Worm (Caenorhabditis elegans): Measurements from ENCODE around the gene Y46D2A.3.
A peak's percentile ranks its signal among the peaks of the same experiment; 100 is the strongest.

The Y46D2A.3 gene

DNA sequence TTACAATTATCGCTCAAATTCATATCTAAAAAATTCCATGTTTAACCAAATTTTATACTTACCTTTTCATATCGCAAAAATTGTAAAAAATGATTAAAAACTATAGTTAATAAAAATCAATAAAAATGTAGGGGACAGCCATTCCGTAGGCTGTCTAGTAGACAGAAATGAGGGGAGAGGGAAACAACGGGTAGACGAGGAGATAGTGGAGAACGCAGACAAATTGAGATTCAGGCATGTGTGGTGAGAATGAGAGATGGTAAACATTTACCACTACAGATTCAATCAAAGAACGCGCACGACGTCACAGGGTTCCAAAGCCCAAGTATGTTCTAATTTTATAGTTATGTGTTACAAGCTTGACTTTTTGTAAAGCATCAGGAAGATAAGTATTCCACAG is 23.4 kb downstream of the Y46D2A.3 start (continued):
- no peak for TF ChIP-seq dpl-1 (GFP tag; optimal IDR thresholded peaks at IDR 0.05)
- no peak for TF ChIP-seq ceh-82 (tag; optimal IDR thresholded peaks at IDR 0.05)
- TF ChIP-seq nhr-84 (tag; optimal IDR thresholded peaks at IDR 0.05): no peak
- no peak for TF ChIP-seq egl-13 (tag; optimal IDR thresholded peaks at IDR 0.05)
- TF ChIP-seq ztf-11 (tag; optimal IDR thresholded peaks at IDR 0.05): no peak
- TF ChIP-seq C16A3.4 (tag; optimal IDR thresholded peaks at IDR 0.05): no peak
- TF ChIP-seq mep-1 (tag; optimal IDR thresholded peaks at IDR 0.05): no peak
- no peak for TF ChIP-seq lin-39 (tag; optimal IDR thresholded peaks at IDR 0.05)
- no peak for TF ChIP-seq nhr-11 (tag; optimal IDR thresholded peaks at IDR 0.05)
- TF ChIP-seq nhr-77 (tag; optimal IDR thresholded peaks at IDR 0.05): no peak
- TF ChIP-seq ceh-88 (GFP tag; IDR thresholded peaks at IDR 0.05): no peak
- no peak for TF ChIP-seq blmp-1 (tag; optimal IDR thresholded peaks at IDR 0.05)
- peak; percentile 33 for TF ChIP-seq snu-23 (GFP tag; optimal IDR thresholded peaks at IDR 0.05)
- TF ChIP-seq hlh-4 (tag; optimal IDR thresholded peaks at IDR 0.05): no peak
- TF ChIP-seq unc-30 (tag; optimal IDR thresholded peaks at IDR 0.05): no peak
- no peak for TF ChIP-seq lir-3 (tag; optimal IDR thresholded peaks at IDR 0.05; ENCODE audit: poor library complexity)
- no peak for TF ChIP-seq ceh-8 (GFP tag; optimal IDR thresholded peaks at IDR 0.05)
- TF ChIP-seq F16B12.6 (tag; optimal IDR thresholded peaks at IDR 0.05): no peak
- no peak for TF ChIP-seq xbp-1 (tag; optimal IDR thresholded peaks at IDR 0.05)
- TF ChIP-seq unc-86 (tag; optimal IDR thresholded peaks at IDR 0.05): no peak
- no peak for TF ChIP-seq fos-1 (tag; optimal IDR thresholded peaks at IDR 0.05)
- no peak for TF ChIP-seq nhr-20 (tag; optimal IDR thresholded peaks at IDR 0.05)
- no peak for TF ChIP-seq C04F5.9 (tag; optimal IDR thresholded peaks at IDR 0.05)
- TF ChIP-seq ces-1 (GFP tag; optimal IDR thresholded peaks at IDR 0.05): no peak
- TF ChIP-seq nhr-90 (tag; optimal IDR thresholded peaks at IDR 0.05; ENCODE audit: poor library complexity): no peak
- no peak for TF ChIP-seq fkh-8 (tag; optimal IDR thresholded peaks at IDR 0.05)
- TF ChIP-seq elt-2 (tag; optimal IDR thresholded peaks at IDR 0.05): no peak
- TF ChIP-seq irx-1 (tag; optimal IDR thresholded peaks at IDR 0.05): no peak
- TF ChIP-seq nhr-12 (tag; optimal IDR thresholded peaks at IDR 0.05): no peak
- TF ChIP-seq skn-1 (tag; optimal IDR thresholded peaks at IDR 0.05): no peak
- peak; percentile 16 for TF ChIP-seq nhr-47 (tag; optimal IDR thresholded peaks at IDR 0.05)
- TF ChIP-seq aly-2 (tag; optimal IDR thresholded peaks at IDR 0.05): no peak
- no peak for TF ChIP-seq mef-2 (tag; optimal IDR thresholded peaks at IDR 0.05)
- peak in 1 of 2 experiments; percentile 23 for TF ChIP-seq lsy-2 (tag; optimal IDR thresholded peaks at IDR 0.05)
- no peak for TF ChIP-seq unc-98 (GFP tag; IDR thresholded peaks at IDR 0.05)
- no peak for TF ChIP-seq tlp-1 (tag; optimal IDR thresholded peaks at IDR 0.05)
- TF ChIP-seq Y116A8C.19 (tag; optimal IDR thresholded peaks at IDR 0.05; ENCODE audit: borderline replicate concordance): no peak
- TF ChIP-seq fkh-4 (tag; optimal IDR thresholded peaks at IDR 0.05; ENCODE audit: borderline replicate concordance): no peak
- no peak for TF ChIP-seq unc-130 (tag; optimal IDR thresholded peaks at IDR 0.05)
- no peak for TF ChIP-seq isw-1 (GFP tag; IDR thresholded peaks at IDR 0.05)
- TF ChIP-seq aha-1 (tag; optimal IDR thresholded peaks at IDR 0.05): no peak
- no peak for TF ChIP-seq unc-62 (GFP tag; optimal IDR thresholded peaks at IDR 0.05)
- TF ChIP-seq elt-3 (tag; optimal IDR thresholded peaks at IDR 0.05): peak in 1 of 6 experiments; percentile 4
- TF ChIP-seq nhr-85 (tag): peak; percentile 75
- no peak for TF ChIP-seq sup-37 (GFP tag; optimal IDR thresholded peaks at IDR 0.05)
- TF ChIP-seq pag-3 (tag; optimal IDR thresholded peaks at IDR 0.05; ENCODE audit: borderline replicate concordance, insufficient read depth): no peak
- TF ChIP-seq nhr-76 (tag; optimal IDR thresholded peaks at IDR 0.05): no peak
- no peak for TF ChIP-seq rnt-1 (tag; optimal IDR thresholded peaks at IDR 0.05)
- no peak for TF ChIP-seq tbx-2 (tag; optimal IDR thresholded peaks at IDR 0.05)
- TF ChIP-seq ama-1 (optimal IDR thresholded peaks at IDR 0.05): no peak
- no peak for TF ChIP-seq lin-35 (GFP tag; optimal IDR thresholded peaks at IDR 0.05)
- TF ChIP-seq lin-14 (GFP tag; optimal IDR thresholded peaks at IDR 0.05): peak; percentile 45
- no peak for TF ChIP-seq sox-4 (tag; optimal IDR thresholded peaks at IDR 0.05)
- TF ChIP-seq ceh-90 (tag; optimal IDR thresholded peaks at IDR 0.05): no peak
- no peak for TF ChIP-seq nhr-237 (tag; optimal IDR thresholded peaks at IDR 0.05)
